Fruit fly (Drosophila melanogaster): Measurements from ENCODE around the gene PGRP-SB1.
A peak's percentile ranks its signal among the peaks of the same experiment; 100 is the strongest.

Gene PGRP-SB1

dm6 chr3L:16730645-16731044 lies 2.9 kb upstream of the PGRP-SB1 start, which contains the start of gene Dbp73D (continued):
- TF ChIP-seq CG11398 (GFP tag; optimal IDR thresholded peaks at IDR 0.05) (no peak), CG34224 (GFP tag; IDR thresholded peaks at IDR 0.05; ENCODE audit: partially characterized antibody) (peak; percentile 73), Med (GFP tag) (peak; percentile 32), Spps (tag; optimal IDR thresholded peaks at IDR 0.05) (no peak), tna (GFP tag; IDR thresholded peaks at IDR 0.05; ENCODE audit: partially characterized antibody) (peak; percentile 52; the same call in 1 of the 2 replicates), Dp (GFP tag; optimal IDR thresholded peaks at IDR 0.05) (peak; percentile 98), YL-1 (GFP tag; optimal IDR thresholded peaks at IDR 0.05) (peak; percentile 50), Bgb (GFP tag; IDR thresholded peaks at IDR 0.05; ENCODE audit: partially characterized antibody) (peak; percentile 52), CG18764 (GFP tag; optimal IDR thresholded peaks at IDR 0.05) (peak; percentile 99), Dll (GFP tag; IDR thresholded peaks at IDR 0.05; ENCODE audit: partially characterized antibody) (peak; percentile 70; the same call in 3 of the 4 replicates), hbn (GFP tag; IDR thresholded peaks at IDR 0.05; ENCODE audit: partially characterized antibody) (peak; percentile 50; the same call in 1 of the 2 replicates), CG1792 (GFP tag; optimal IDR thresholded peaks at IDR 0.05) (no peak), Dref (GFP tag; IDR thresholded peaks at IDR 0.05) (peak; percentile 91), gfzf (GFP tag; optimal IDR thresholded peaks at IDR 0.05) (peak; percentile 29), gro (GFP tag; optimal IDR thresholded peaks at IDR 0.05) (peak; percentile 20), Kr (GFP tag; optimal IDR thresholded peaks at IDR 0.05) (no peak), CG7786 (GFP tag; optimal IDR thresholded peaks at IDR 0.05) (no peak), CG12659 (GFP tag; optimal IDR thresholded peaks at IDR 0.05) (no peak), CG7963 (GFP tag; IDR thresholded peaks at IDR 0.05; ENCODE audit: partially characterized antibody) (peak; percentile 43; the same call in 1 of the 3 replicates), zen (tag; optimal IDR thresholded peaks at IDR 0.05) (peak; percentile 19), CG2129 (GFP tag; IDR thresholded peaks at IDR 0.05; ENCODE audit: partially characterized antibody) (0 out of 2 replicates have a peak, but pooled peaks have one; percentile 16), Stat92E (GFP tag; optimal IDR thresholded peaks at IDR 0.05) (peak in 1 of 3 experiments; percentile 23), nerfin-2 (GFP tag; IDR thresholded peaks at IDR 0.05; ENCODE audit: partially characterized antibody) (peak; percentile 42; the same call in 1 of the 2 replicates), Sry-δ (GFP tag; optimal IDR thresholded peaks at IDR 0.05) (no peak), Mes4 (GFP tag; optimal IDR thresholded peaks at IDR 0.05) (no peak), amos (GFP tag; IDR thresholded peaks at IDR 0.05; ENCODE audit: partially characterized antibody) (peak; percentile 43; the same call in 1 of the 2 replicates), CG6765 (GFP tag; optimal IDR thresholded peaks at IDR 0.05) (no peak), Sox100B (GFP tag; optimal IDR thresholded peaks at IDR 0.05) (no peak), Ets97D (GFP tag; optimal IDR thresholded peaks at IDR 0.05) (peak; percentile 35), CG9437 (GFP tag; optimal IDR thresholded peaks at IDR 0.05) (peak; percentile 52), MBD-R2 (GFP tag; IDR thresholded peaks at IDR 0.05) (peak; percentile 56; the same call in 1 of the 2 replicates), CG9797 (GFP tag; optimal IDR thresholded peaks at IDR 0.05) (peak; percentile 72), trem (tag; optimal IDR thresholded peaks at IDR 0.05) (peak; percentile 49), CG15601 (tag; optimal IDR thresholded peaks at IDR 0.05) (no peak), MESR4 (GFP tag; optimal IDR thresholded peaks at IDR 0.05) (peak; percentile 36), Max (GFP tag; optimal IDR thresholded peaks at IDR 0.05) (peak; percentile 88), CG14860 (GFP tag; IDR thresholded peaks at IDR 0.05; ENCODE audit: partially characterized antibody) (peak; percentile 45; the same call in 1 of the 3 replicates), CG6791 (GFP tag; IDR thresholded peaks at IDR 0.05; ENCODE audit: partially characterized antibody) (peak; percentile 48; the same call in 1 of the 3 replicates), sd (tag; optimal IDR thresholded peaks at IDR 0.05) (no peak), bbx (GFP tag; IDR thresholded peaks at IDR 0.05; ENCODE audit: partially characterized antibody) (peak; percentile 72), CG14710 (tag; optimal IDR thresholded peaks at IDR 0.05) (peak; percentile 85), stwl (tag; optimal IDR thresholded peaks at IDR 0.05) (peak; percentile 62), BEAF-32 (GFP tag; optimal IDR thresholded peaks at IDR 0.05) (peak; percentile 43), chif (GFP tag; optimal IDR thresholded peaks at IDR 0.05) (no peak), Doc3 (GFP tag; IDR thresholded peaks at IDR 0.05; ENCODE audit: partially characterized antibody) (peak; percentile 55; the same call in 2 of the 3 replicates), sisA (GFP tag; IDR thresholded peaks at IDR 0.05) (no peak), E2f2 (GFP tag; IDR thresholded peaks at IDR 0.05) (peak; percentile 98)

Data from whole organism, embryonic.